Fruit fly (Drosophila melanogaster): ENCODE data around the gene Ets21C.

Gene Ets21C

DNA sequence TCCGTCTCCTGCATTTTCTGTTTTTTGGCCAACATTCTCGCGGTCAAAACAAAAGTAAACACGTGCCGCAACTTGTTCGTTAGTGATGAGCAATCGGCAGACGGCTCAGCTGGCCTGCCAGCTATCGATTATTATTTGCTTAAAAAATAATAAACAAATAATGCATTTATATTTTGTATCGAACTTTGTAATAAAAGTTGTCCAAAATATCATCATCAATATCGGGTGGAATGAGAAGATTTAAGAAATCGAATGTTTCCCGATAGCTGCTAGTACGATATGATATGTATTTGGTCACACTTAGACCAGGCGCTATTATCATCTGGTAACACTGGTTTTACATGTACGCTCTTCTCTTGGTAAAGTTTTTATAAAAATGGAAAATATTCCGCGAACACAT, 15.3 kb upstream of the Ets21C start, which contains the start of the genes Nle and Sf3b1 (continued):
- no peak for TF ChIP-seq CG4820 (GFP tag; optimal IDR thresholded peaks at IDR 0.05)
- peak; percentile 97 for TF ChIP-seq hbn (GFP tag; IDR thresholded peaks at IDR 0.05; ENCODE audit: partially characterized antibody)
- peak; percentile 93 for TF ChIP-seq CG2116 (GFP tag; optimal IDR thresholded peaks at IDR 0.05)
- peak; percentile 88 for TF ChIP-seq HLH4C (GFP tag; IDR thresholded peaks at IDR 0.05; ENCODE audit: partially characterized antibody)
- TF ChIP-seq sd (tag; optimal IDR thresholded peaks at IDR 0.05) = no peak
- TF ChIP-seq YL-1 (GFP tag; optimal IDR thresholded peaks at IDR 0.05) = peak; percentile 90
- TF ChIP-seq Doc3 (GFP tag; IDR thresholded peaks at IDR 0.05; ENCODE audit: partially characterized antibody) = peak; percentile 97
- peak; percentile 18 for TF ChIP-seq CG9727 (GFP tag; optimal IDR thresholded peaks at IDR 0.05)
- peak; percentile 92 for TF ChIP-seq CG9797 (GFP tag; optimal IDR thresholded peaks at IDR 0.05)
- TF ChIP-seq CG6654 (GFP tag; optimal IDR thresholded peaks at IDR 0.05) = no peak
- peak; percentile 95 for TF ChIP-seq CG16813 (GFP tag; IDR thresholded peaks at IDR 0.05; ENCODE audit: partially characterized antibody)
- no peak for TF ChIP-seq CG10321 (GFP tag; IDR thresholded peaks at IDR 0.05)
- peak; percentile 71 for TF ChIP-seq Ets97D (GFP tag; optimal IDR thresholded peaks at IDR 0.05)
- TF ChIP-seq unc-4 (GFP tag; IDR thresholded peaks at IDR 0.05; ENCODE audit: partially characterized antibody) = peak; percentile 97
- TF ChIP-seq nom (GFP tag; optimal IDR thresholded peaks at IDR 0.05) = no peak
- no peak for TF ChIP-seq corto (GFP tag; optimal IDR thresholded peaks at IDR 0.05)
- peak; percentile 65 for TF ChIP-seq CG9215 (GFP tag; IDR thresholded peaks at IDR 0.05)
- no peak for TF ChIP-seq ken (GFP tag; IDR thresholded peaks at IDR 0.05)
- TF ChIP-seq Dll (GFP tag; IDR thresholded peaks at IDR 0.05; ENCODE audit: partially characterized antibody) = peak; percentile 98
- no peak for TF ChIP-seq Awh (GFP tag; IDR thresholded peaks at IDR 0.05)
- no peak for TF ChIP-seq dimm (GFP tag; IDR thresholded peaks at IDR 0.05)
- TF ChIP-seq NC2α (GFP tag; optimal IDR thresholded peaks at IDR 0.05) = no peak
- no peak for TF ChIP-seq Ssrp (tag; optimal IDR thresholded peaks at IDR 0.05)
- TF ChIP-seq schlank (tag; optimal IDR thresholded peaks at IDR 0.05) = no peak
- TF ChIP-seq Fer2 (tag; optimal IDR thresholded peaks at IDR 0.05) = peak; percentile 53
- TF ChIP-seq CG33213 (GFP tag; optimal IDR thresholded peaks at IDR 0.05) = peak; percentile 40
- peak; percentile 29; the same call in 1 of the 2 replicates for TF ChIP-seq sisA (GFP tag; IDR thresholded peaks at IDR 0.05)
- TF ChIP-seq Dbx (GFP tag; IDR thresholded peaks at IDR 0.05) = no peak
- TF ChIP-seq CG42726 (GFP tag; IDR thresholded peaks at IDR 0.05; ENCODE audit: partially characterized antibody) = peak; percentile 89; the same call in 1 of the 2 replicates
- TF ChIP-seq NfI (GFP tag; optimal IDR thresholded peaks at IDR 0.05) = no peak
- TF ChIP-seq repo (GFP tag; optimal IDR thresholded peaks at IDR 0.05) = peak; percentile 16
- peak; percentile 27 for TF ChIP-seq CG12744 (GFP tag; optimal IDR thresholded peaks at IDR 0.05)
- TF ChIP-seq Sox100B (GFP tag; optimal IDR thresholded peaks at IDR 0.05) = no peak
- TF ChIP-seq esg (GFP tag; conservative IDR thresholded peaks at IDR 0.05) = 0 out of 2 replicates have a peak, but pooled peaks have one; percentile 4
- TF ChIP-seq crol (GFP tag; IDR thresholded peaks at IDR 0.05) = no peak
- TF ChIP-seq Mes4 (GFP tag; optimal IDR thresholded peaks at IDR 0.05) = peak; percentile 48
- peak; percentile 54 for TF ChIP-seq HLH54F (GFP tag; optimal IDR thresholded peaks at IDR 0.05)
- TF ChIP-seq vfl (GFP tag; optimal IDR thresholded peaks at IDR 0.05) = peak; percentile 67
- TF ChIP-seq unpg (GFP tag; optimal IDR thresholded peaks at IDR 0.05) = no peak
- no peak for TF ChIP-seq CG6683 (GFP tag; optimal IDR thresholded peaks at IDR 0.05)
- peak; percentile 35 for TF ChIP-seq HmgZ (tag; optimal IDR thresholded peaks at IDR 0.05)
- TF ChIP-seq CG12942 (GFP tag; optimal IDR thresholded peaks at IDR 0.05) = peak; percentile 12
- TF ChIP-seq CG6813 (GFP tag; optimal IDR thresholded peaks at IDR 0.05) = no peak
- TF ChIP-seq ERR (GFP tag; optimal IDR thresholded peaks at IDR 0.05) = no peak
- TF ChIP-seq Xbp1 (GFP tag; optimal IDR thresholded peaks at IDR 0.05) = peak; percentile 74
- TF ChIP-seq CG3407 (GFP tag; optimal IDR thresholded peaks at IDR 0.05) = no peak
- TF ChIP-seq CG12391 (tag; optimal IDR thresholded peaks at IDR 0.05) = peak; percentile 77
- TF ChIP-seq org-1 (GFP tag; optimal IDR thresholded peaks at IDR 0.05) = no peak
- no peak for TF ChIP-seq sqz (GFP tag; optimal IDR thresholded peaks at IDR 0.05)
- TF ChIP-seq jing (GFP tag; optimal IDR thresholded peaks at IDR 0.05) = no peak

Data from whole organism, embryonic.